Fruit fly (Drosophila melanogaster): ENCODE results near the gene CG7991.

DNA sequence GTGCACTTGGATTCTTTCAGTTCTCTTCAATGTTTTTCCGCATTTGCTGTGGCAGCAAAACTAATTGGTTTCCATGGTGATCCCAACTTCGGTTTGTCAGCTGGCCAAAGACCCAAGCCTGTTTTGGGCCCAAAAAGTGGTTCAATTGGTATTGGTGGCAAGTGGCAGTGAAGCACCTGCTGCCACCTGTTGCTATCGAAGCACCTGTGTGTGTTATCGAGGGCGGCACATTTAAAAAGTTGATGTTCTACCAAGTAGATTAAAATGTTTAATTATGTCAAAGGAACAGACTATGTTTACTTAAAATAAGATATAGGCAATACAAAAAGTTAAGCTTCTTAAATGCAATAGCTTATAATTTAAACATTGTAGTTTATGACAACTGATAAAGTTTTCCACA lies 61.1 kb downstream of the CG7991 start, which contains the start of gene Oseg4:
- no peak for TF ChIP-seq Hr4 (GFP tag; optimal IDR thresholded peaks at IDR 0.05)
- TF ChIP-seq CG10631 (GFP tag; optimal IDR thresholded peaks at IDR 0.05) = no peak
- TF ChIP-seq lz (GFP tag; optimal IDR thresholded peaks at IDR 0.05) = no peak
- TF ChIP-seq CG6854 (GFP tag; optimal IDR thresholded peaks at IDR 0.05) = no peak
- TF ChIP-seq CG10669 (GFP tag; optimal IDR thresholded peaks at IDR 0.05) = no peak
- no peak for TF ChIP-seq CG31627 (GFP tag; optimal IDR thresholded peaks at IDR 0.05)
- TF ChIP-seq Hr39 (GFP tag; optimal IDR thresholded peaks at IDR 0.05) = no peak
- TF ChIP-seq CG3032 (tag; optimal IDR thresholded peaks at IDR 0.05) = no peak

Measured in whole organism, prepupa.